Fruit fly (Drosophila melanogaster) whole organism, embryonic: Measurements from ENCODE around the gene CG14618.

Experiments
- Antp ChIP-seq: fragments of 200-800 bp; sonication (Bioruptor generic); optimal IDR thresholded peaks from 3 replicates; lab custom pipeline; 2016; ENCODE audit warnings: missing biosample characterization, missing genetic modification characterization
- Awh ChIP-seq: fragments of 200-800 bp; sonication (Bioruptor generic); IDR thresholded peaks from 2 replicates; pipeline ENCODE4, ENCODE4 v1.3.6; 2022; ENCODE audit warnings: missing biosample characterization, missing genetic modification characterization
- C15 ChIP-seq: fragments of 200-800 bp; sonication (Bioruptor generic); IDR thresholded peaks from 3 replicates; pipeline ENCODE4 v1.3.6; 2022; ENCODE audit warnings: missing biosample characterization, missing genetic modification characterization
- CG1024 ChIP-seq: fragments of 200-800 bp; sonication (Bioruptor generic); IDR thresholded peaks from 2 replicates; pipeline ENCODE4 v1.3.6; 2022; ENCODE audit warnings: missing biosample characterization, missing genetic modification characterization
- CG10274 ChIP-seq: fragments of 200-800 bp; sonication (Bioruptor generic); optimal IDR thresholded peaks from 3 replicates; lab custom pipeline; 2017; ENCODE audit warnings: missing biosample characterization, mild to moderate bottlenecking, missing genetic modification characterization
- CG10979 ChIP-seq: fragments of 200-800 bp; sonication (Bioruptor generic); optimal IDR thresholded peaks from 2 replicates; lab custom pipeline; 2018; ENCODE audit warnings: missing biosample characterization, mild to moderate bottlenecking, missing genetic modification characterization, moderate library complexity
- CG1233 ChIP-seq: fragments of 200-800 bp; sonication (Bioruptor generic); optimal IDR thresholded peaks from 4 replicates; lab custom pipeline; 2018; ENCODE audit warnings: missing biosample characterization, mild to moderate bottlenecking, missing genetic modification characterization
- CG12942 ChIP-seq: fragments of 200-800 bp; sonication (Bioruptor generic); optimal IDR thresholded peaks from 3 replicates; lab custom pipeline; 2016; ENCODE audit warnings: missing biosample characterization, missing genetic modification characterization
- CG13123 ChIP-seq: fragments of 200-800 bp; sonication (Bioruptor generic); optimal IDR thresholded peaks from 2 replicates; lab custom pipeline; 2016; ENCODE audit warnings: missing biosample characterization, missing genetic modification characterization
- CG1603 ChIP-seq: fragments of 200-800 bp; sonication (Bioruptor generic); optimal IDR thresholded peaks from 2 replicates; lab custom pipeline; 2019; ENCODE audit warnings: missing biosample characterization, mild to moderate bottlenecking, missing genetic modification characterization, moderate library complexity
- CG16813 ChIP-seq: fragments of 200-800 bp; sonication (Bioruptor generic); IDR thresholded peaks from 3 replicates; pipeline ENCODE4 v1.3.6; 2022; ENCODE audit warnings: missing biosample characterization, missing genetic modification characterization; ENCODE audit not compliant: partially characterized antibody
- CG2129 ChIP-seq: fragments of 200-800 bp; sonication (Bioruptor generic); IDR thresholded peaks from 2 replicates; pipeline ENCODE4 v1.3.6; 2022; ENCODE audit warnings: missing biosample characterization, missing genetic modification characterization; ENCODE audit not compliant: partially characterized antibody
- CG30020 ChIP-seq: fragments of 200-800 bp; optimal IDR thresholded peaks from 2 replicates; lab custom pipeline; 2019; ENCODE audit warnings: missing biosample characterization, mild to moderate bottlenecking, missing genetic modification characterization, moderate library complexity
- CG30403 ChIP-seq: fragments of 200-800 bp; sonication (Bioruptor generic); optimal IDR thresholded peaks from 3 replicates; lab custom pipeline; 2016; ENCODE audit warnings: missing biosample characterization, missing genetic modification characterization
- CG42726 ChIP-seq: fragments of 200-800 bp; sonication (Bioruptor generic); IDR thresholded peaks from 2 replicates; pipeline ENCODE4 v1.3.6; 2022; ENCODE audit warnings: missing biosample characterization, missing genetic modification characterization; ENCODE audit not compliant: partially characterized antibody
- CG4404 ChIP-seq: fragments of 200-800 bp; sonication (Bioruptor generic); IDR thresholded peaks from 2 replicates; pipeline ENCODE4 v1.3.6; 2022; ENCODE audit warnings: missing biosample characterization, missing genetic modification characterization
- CG4617 ChIP-seq: fragments of 200-800 bp; sonication (Bioruptor generic); optimal IDR thresholded peaks from 3 replicates; lab custom pipeline; 2016; ENCODE audit warnings: missing biosample characterization, missing genetic modification characterization, borderline replicate concordance
- CG9437 ChIP-seq: fragments of 200-800 bp; sonication (Bioruptor generic); optimal IDR thresholded peaks from 2 replicates; lab custom pipeline; 2018; ENCODE audit warnings: missing biosample characterization, mild to moderate bottlenecking, missing genetic modification characterization
- CG9727 ChIP-seq: fragments of 200-800 bp; sonication (Bioruptor generic); optimal IDR thresholded peaks from 3 replicates; lab custom pipeline; 2017; ENCODE audit warnings: missing biosample characterization, mild to moderate bottlenecking, missing genetic modification characterization
- CG9932 ChIP-seq: fragments of 200-800 bp; sonication (Bioruptor generic); IDR thresholded peaks from 2 replicates; pipeline ENCODE4 v1.3.6; 2022; ENCODE audit warnings: missing biosample characterization, missing genetic modification characterization
- Dad ChIP-seq: fragments of 200-800 bp; sonication (Bioruptor generic); optimal IDR thresholded peaks from 3 replicates; lab custom pipeline; 2016; ENCODE audit warnings: missing biosample characterization, missing genetic modification characterization
- Dfd ChIP-seq, 2 experiments: fragments of >200 bp; optimal IDR thresholded peaks; 2 replicates each; lab custom pipeline; 2017; ENCODE audit warnings: missing biosample characterization in 2 of 2, missing genetic modification characterization in 2 of 2
- Dll ChIP-seq: fragments of 200-800 bp; sonication (Bioruptor generic); IDR thresholded peaks from 4 replicates; pipeline ENCODE4 v1.3.6; 2022; ENCODE audit warnings: missing biosample characterization, missing genetic modification characterization; ENCODE audit not compliant: partially characterized antibody
- Hmr ChIP-seq: fragments of 200-800 bp; sonication (Bioruptor generic); optimal IDR thresholded peaks from 3 replicates; lab custom pipeline; 2017; ENCODE audit warnings: mild to moderate bottlenecking, missing biosample characterization, missing genetic modification reagents, missing genetic modification characterization
- MBD-R2 ChIP-seq: fragments of 200-800 bp; sonication (Bioruptor generic); IDR thresholded peaks from 2 replicates; pipeline ENCODE4 v1.3.6; 2022; ENCODE audit warnings: missing biosample characterization, missing genetic modification characterization
- MESR4 ChIP-seq: fragments of 200-800 bp; sonication (Bioruptor generic); optimal IDR thresholded peaks from 2 replicates; lab custom pipeline; 2018; ENCODE audit warnings: missing biosample characterization, mild to moderate bottlenecking, missing genetic modification characterization, moderate library complexity
- Max ChIP-seq: fragments of 200-800 bp; sonication (Bioruptor generic); optimal IDR thresholded peaks from 2 replicates; lab custom pipeline; 2016; ENCODE audit warnings: missing biosample characterization, mild to moderate bottlenecking, missing genetic modification characterization
- Med ChIP-seq: fragments of 200-800 bp; sonication (Bioruptor generic); peaks from one replicate; lab custom pipeline; 2016; ENCODE audit warnings: missing biosample characterization, missing genetic modification characterization, mild to moderate bottlenecking, inconsistent platforms, moderate library complexity
- Meics ChIP-seq: fragments of 200-800 bp; sonication (Bioruptor generic); optimal IDR thresholded peaks from 2 replicates; lab custom pipeline; 2017; ENCODE audit warnings: missing biosample characterization, mild to moderate bottlenecking, missing genetic modification characterization
- Myb ChIP-seq: fragments of 200-800 bp; sonication (Bioruptor generic); optimal IDR thresholded peaks from 2 replicates; lab custom pipeline; 2016; ENCODE audit warnings: missing biosample characterization, missing genetic modification characterization
- NfI ChIP-seq: fragments of 200-800 bp; sonication (Bioruptor generic); optimal IDR thresholded peaks from 3 replicates; lab custom pipeline; 2018; ENCODE audit warnings: missing biosample characterization, mild to moderate bottlenecking, missing genetic modification characterization, moderate library complexity
- Ptx1 ChIP-seq: fragments of 200-800 bp; sonication (Bioruptor generic); IDR thresholded peaks from 2 replicates; pipeline ENCODE4 v1.3.6; 2022; ENCODE audit warnings: missing biosample characterization, missing genetic modification characterization
- Scr ChIP-seq: fragments of 200-800 bp; sonication (Bioruptor generic); IDR thresholded peaks from 2 replicates; pipeline ENCODE4 v1.3.6; 2022; ENCODE audit warnings: missing biosample characterization, missing genetic modification characterization; ENCODE audit not compliant: partially characterized antibody
- Trl ChIP-seq, 3 experiments: fragments of >200 bp in 2 of 3; fragments of 200-800 bp in 1 of 3; sonication (Bioruptor generic) in 1 of 3; optimal IDR thresholded peaks; 2 replicates in 1 of 3; 3 replicates in 2 of 3; lab custom pipeline; 2016 to 2017; ENCODE audit warnings: missing biosample characterization in 1 of 3, missing genetic modification characterization in 1 of 3
- YL-1 ChIP-seq: fragments of 200-800 bp; sonication (Bioruptor generic); optimal IDR thresholded peaks from 3 replicates; lab custom pipeline; 2017; ENCODE audit warnings: missing biosample characterization, mild to moderate bottlenecking, missing genetic modification characterization
- amos ChIP-seq: fragments of 200-800 bp; sonication (Bioruptor generic); IDR thresholded peaks from 2 replicates; pipeline ENCODE4 v1.3.6; 2022; ENCODE audit warnings: missing biosample characterization, missing genetic modification characterization; ENCODE audit not compliant: partially characterized antibody
- bbx ChIP-seq: fragments of 200-800 bp; sonication (Bioruptor generic); IDR thresholded peaks from 2 replicates; pipeline ENCODE4 v1.3.6; 2022; ENCODE audit warnings: missing biosample characterization, missing genetic modification characterization; ENCODE audit not compliant: partially characterized antibody
- bowl ChIP-seq: fragments of 200-800 bp; sonication (Bioruptor generic); IDR thresholded peaks from 2 replicates; pipeline ENCODE4 v1.3.6; 2022; ENCODE audit warnings: missing biosample characterization, missing genetic modification characterization
- chinmo ChIP-seq: fragments of 200-800 bp; sonication (Bioruptor generic); IDR thresholded peaks from 4 replicates; pipeline ENCODE4 v1.3.6; 2022; ENCODE audit warnings: missing biosample characterization, missing genetic modification characterization; ENCODE audit not compliant: partially characterized antibody
- gce ChIP-seq: fragments of 200-800 bp; sonication (Bioruptor generic); IDR thresholded peaks from 3 replicates; pipeline ENCODE4 v1.3.6; 2022; ENCODE audit warnings: missing biosample characterization, missing genetic modification characterization
- lola ChIP-seq, 3 experiments: fragments of >200 bp in 2 of 3; fragments of 200-800 bp in 1 of 3; sonication (Bioruptor generic) in 1 of 3; optimal IDR thresholded peaks; 2 replicates each; lab custom pipeline; 2017 to 2019; ENCODE audit warnings: missing biosample characterization in 3 of 3, missing genetic modification characterization in 3 of 3, mild to moderate bottlenecking in 1 of 3, moderate library complexity in 1 of 3
- nau ChIP-seq: fragments of 200-800 bp; sonication (Bioruptor generic); optimal IDR thresholded peaks from 3 replicates; lab custom pipeline; 2017; ENCODE audit warnings: missing biosample characterization, mild to moderate bottlenecking, missing genetic modification characterization, missing genetic modification reagents
- ssp ChIP-seq: fragments of 200-800 bp; sonication (Bioruptor generic); IDR thresholded peaks from 2 replicates; pipeline ENCODE4 v1.3.6; 2022; ENCODE audit warnings: missing biosample characterization, missing genetic modification characterization
- trem ChIP-seq: fragments of 200-800 bp; optimal IDR thresholded peaks from 3 replicates; lab custom pipeline; 2019; ENCODE audit warnings: missing biosample characterization, mild to moderate bottlenecking, missing genetic modification characterization, moderate library complexity
- twi ChIP-seq: fragments of 200-800 bp; optimal IDR thresholded peaks from 2 replicates; lab custom pipeline; 2019; ENCODE audit warnings: missing biosample characterization, mild to moderate bottlenecking, missing genetic modification characterization, moderate library complexity

Gene CG14618

dm6 chrX:22449191-22449787 lies 24.2 kb upstream of the CG14618 start, which contains the start of the genes CG14615 and tilB (continued):
- peak; percentile 61 for TF ChIP-seq Meics
- TF ChIP-seq C15 (GFP tag; lab: Robert Waterston, UW), result no peak
- TF ChIP-seq gce, result no peak
- no peak for TF ChIP-seq CG2129 (GFP tag; lab: Robert Waterston, UW)
- no peak for TF ChIP-seq nau (GFP tag; lab: Kevin White, UChicago)
- TF ChIP-seq CG4404, result 0 out of 2 replicates have a peak, but pooled peaks have one; percentile 34
- no peak for TF ChIP-seq CG10274 (GFP tag; lab: Kevin White, UChicago)
- TF ChIP-seq Awh (GFP tag; lab: Robert Waterston, UW), result no peak
- TF ChIP-seq CG12942 (GFP tag; lab: Kevin White, UChicago), result no peak
- TF ChIP-seq CG9727 (GFP tag; lab: Kevin White, UChicago), result peak; percentile 11
- TF ChIP-seq Ptx1 (GFP tag; lab: Robert Waterston, UW), result peak; percentile 56
- no peak for TF ChIP-seq Hmr
- no peak for TF ChIP-seq CG10979 (tag; lab: Kevin White, UChicago)
- TF ChIP-seq ssp (GFP tag; lab: Robert Waterston, UW), result no peak
- no peak for TF ChIP-seq Dad (GFP tag; lab: Kevin White, UChicago)
- no peak for TF ChIP-seq Dfd (GFP tag; optimal IDR thresholded peaks at IDR 0.05; lab: Kevin White, UChicago)
- peak; percentile 23 for TF ChIP-seq CG1233 (GFP tag; lab: Kevin White, UChicago)
- no peak for TF ChIP-seq bowl (GFP tag; lab: Robert Waterston, UW)

dm6 chrX:22455023-22455422 lies 18.5 kb upstream of the CG14618 start, which contains the start of gene wap:
wap (minus strand) TSS chrX:22455422.
- TF ChIP-seq CG30403, result no peak
- TF ChIP-seq YL-1, result peak; percentile 33
- no peak for TF ChIP-seq CG13123 (GFP tag; lab: Kevin White, UChicago)
- TF ChIP-seq CG4617 (GFP tag; lab: Kevin White, UChicago), result peak; percentile 36
- peak; percentile 59 for TF ChIP-seq MESR4 (GFP tag; lab: Kevin White, UChicago)
- TF ChIP-seq CG9437 (GFP tag; lab: Kevin White, UChicago), result peak; percentile 64
- TF ChIP-seq NfI, result no peak
- peak; percentile 27; the same call in 1 of the 2 replicates for TF ChIP-seq MBD-R2
- 0 out of 2 replicates have a peak, but pooled peaks have one; percentile 29 for TF ChIP-seq bbx (GFP tag; lab: Robert Waterston, UW)
- peak; percentile 38 for TF ChIP-seq Med (GFP tag; lab: Kevin White, UChicago)

- TF ChIP-seq Dll (GFP tag; lab: Robert Waterston, UW) (peak; percentile 25; the same call in 1 of the 4 replicates), Myb (GFP tag; lab: Kevin White, UChicago) (no peak), Antp (GFP tag; lab: Kevin White, UChicago) (peak; percentile 14), CG42726 (GFP tag; lab: Robert Waterston, UW) (peak; percentile 78), CG30020 (peak; percentile 88), Trl (optimal IDR thresholded peaks at IDR 0.05; lab: Kevin White, UChicago) (no peak), Trl (GFP tag; optimal IDR thresholded peaks at IDR 0.05; lab: Kevin White, UChicago) (peak; percentile 8), Med (GFP tag; lab: Kevin White, UChicago) (peak; percentile 72), trem (tag; lab: Kevin White, UChicago) (peak; percentile 51), CG16813 (GFP tag; lab: Robert Waterston, UW) (peak; percentile 74), Max (peak; percentile 12), CG1024 (GFP tag; lab: Robert Waterston, UW) (0 out of 2 replicates have a peak, but pooled peaks have one; percentile 35), twi (tag; lab: Kevin White, UChicago) (no peak), CG1603 (tag; lab: Kevin White, UChicago) (peak; percentile 71), CG9932 (GFP tag; lab: Robert Waterston, UW) (peak; percentile 59), chinmo (0 out of 4 replicates have a peak, but pooled peaks have one; percentile 46), lola (GFP tag; optimal IDR thresholded peaks at IDR 0.05; lab: Kevin White, UChicago) (peak in 1 of 3 experiments; percentile 52), CG30403 (no peak), amos (GFP tag; lab: Robert Waterston, UW) (peak; percentile 84), Scr (peak; percentile 67)
Measured at dm6 chrX:22455509-22456179, 17.9 kb upstream of the CG14618 start, which contains the start of gene Usp2. Usp2 (plus strand) TSS chrX:22455803.
